Fruit fly (Drosophila melanogaster) whole organism, prepupa: Measurements from ENCODE around the gene CG17026.

ENCODE experiments used
- CG10631 ChIP-seq: fragments of 200-800 bp; sonication (Bioruptor generic); optimal IDR thresholded peaks from 2 replicates; lab custom pipeline; 2016; ENCODE audit warnings: missing biosample characterization, missing genetic modification characterization
- CG11294 ChIP-seq: fragments of 200-800 bp; sonication (Bioruptor generic); IDR thresholded peaks from 2 replicates; pipeline ENCODE4 v1.3.6; 2022; ENCODE audit warnings: missing biosample characterization, missing genetic modification characterization
- CG11762 ChIP-seq: fragments of 200-800 bp; sonication (Bioruptor generic); optimal IDR thresholded peaks from 3 replicates; lab custom pipeline; 2016; ENCODE audit warnings: missing biosample characterization, missing genetic modification characterization; ENCODE audit not compliant: insufficient read depth
- CG11902 ChIP-seq: fragments of 200-800 bp; sonication (Bioruptor generic); optimal IDR thresholded peaks from 3 replicates; lab custom pipeline; 2016; ENCODE audit warnings: missing biosample characterization, missing genetic modification characterization
- CG15336 ChIP-seq: fragments of 200-800 bp; sonication (Bioruptor generic); IDR thresholded peaks from 2 replicates; pipeline ENCODE4 v1.3.6; 2022; ENCODE audit warnings: missing biosample characterization, missing genetic modification characterization
- CG1621 ChIP-seq: fragments of 200-800 bp; sonication (Bioruptor generic); optimal IDR thresholded peaks from 3 replicates; lab custom pipeline; 2018; ENCODE audit warnings: missing biosample characterization, mild to moderate bottlenecking, missing genetic modification characterization
- CG16779 ChIP-seq: fragments of 200-800 bp; sonication (Bioruptor generic); optimal IDR thresholded peaks from 3 replicates; lab custom pipeline; 2017; ENCODE audit warnings: missing biosample characterization, mild to moderate bottlenecking, missing genetic modification characterization
- CG3032 ChIP-seq: fragments of 200-800 bp; optimal IDR thresholded peaks from 2 replicates; lab custom pipeline; 2019; ENCODE audit warnings: missing biosample characterization, mild to moderate bottlenecking, missing genetic modification characterization, moderate library complexity
- CG31627 ChIP-seq: fragments of 200-800 bp; sonication (Bioruptor generic); optimal IDR thresholded peaks from 3 replicates; lab custom pipeline; 2016; ENCODE audit warnings: missing biosample characterization, missing genetic modification characterization
- CG32006 ChIP-seq: fragments of 200-800 bp; sonication (Bioruptor generic); optimal IDR thresholded peaks from 3 replicates; lab custom pipeline; 2017; ENCODE audit warnings: missing biosample characterization, mild to moderate bottlenecking, missing genetic modification characterization
- CG34406 ChIP-seq: fragments of 200-800 bp; sonication (Bioruptor generic); optimal IDR thresholded peaks from 3 replicates; lab custom pipeline; 2016; ENCODE audit warnings: missing biosample characterization, missing genetic modification characterization
- CG3919 ChIP-seq: fragments of 200-800 bp; sonication (Bioruptor generic); optimal IDR thresholded peaks from 3 replicates; lab custom pipeline; 2016; ENCODE audit warnings: missing biosample characterization, missing genetic modification characterization
- CG6163 ChIP-seq: fragments of 200-800 bp; sonication (Bioruptor generic); IDR thresholded peaks from 3 replicates; pipeline ENCODE4 v1.3.6; 2022; ENCODE audit warnings: missing biosample characterization, missing genetic modification characterization
- CG6276 ChIP-seq: fragments of 200-800 bp; sonication (Bioruptor generic); optimal IDR thresholded peaks from 2 replicates; lab custom pipeline; 2017; ENCODE audit warnings: missing biosample characterization, mild to moderate bottlenecking, missing genetic modification characterization
- CG6854 ChIP-seq: fragments of 200-800 bp; sonication (Bioruptor generic); optimal IDR thresholded peaks from 2 replicates; lab custom pipeline; 2017; ENCODE audit warnings: missing biosample characterization, mild to moderate bottlenecking, missing genetic modification characterization
- CG8319 ChIP-seq: fragments of 200-800 bp; sonication (Bioruptor generic); optimal IDR thresholded peaks from 3 replicates; lab custom pipeline; 2016; ENCODE audit warnings: missing biosample characterization, missing genetic modification characterization
- CG8632 ChIP-seq: fragments of 200-800 bp; sonication (Bioruptor generic); optimal IDR thresholded peaks from 3 replicates; lab custom pipeline; 2016; ENCODE audit warnings: missing biosample characterization, missing genetic modification characterization
- CG9139 ChIP-seq: fragments of 200-800 bp; sonication (Bioruptor generic); optimal IDR thresholded peaks from 3 replicates; lab custom pipeline; 2017; ENCODE audit warnings: missing biosample characterization, mild to moderate bottlenecking, missing genetic modification characterization
- Eip75B ChIP-seq: fragments of 200-800 bp; sonication (Bioruptor generic); optimal IDR thresholded peaks from 3 replicates; lab custom pipeline; 2016; ENCODE audit warnings: missing biosample characterization, missing genetic modification characterization
- Eip78C ChIP-seq: fragments of 200-800 bp; sonication (Bioruptor generic); peaks from one replicate; lab custom pipeline; 2016; ENCODE audit warnings: missing biosample characterization, missing genetic modification characterization
- Ets21C ChIP-seq: fragments of 200-800 bp; sonication (Bioruptor generic); optimal IDR thresholded peaks from 3 replicates; lab custom pipeline; 2016; ENCODE audit warnings: missing biosample characterization, missing genetic modification characterization
- Ets96B ChIP-seq: fragments of 200-800 bp; optimal IDR thresholded peaks from 2 replicates; lab custom pipeline; 2019; ENCODE audit warnings: missing biosample characterization, mild to moderate bottlenecking, missing genetic modification characterization, moderate library complexity
- Gug ChIP-seq: fragments of 200-800 bp; sonication (Bioruptor generic); IDR thresholded peaks from 2 replicates; pipeline ENCODE4 v1.3.6; 2022; ENCODE audit warnings: missing biosample characterization, missing genetic modification characterization
- Hr38 ChIP-seq: sonication (Bioruptor generic); optimal IDR thresholded peaks from 2 replicates; lab custom pipeline; 2016; ENCODE audit warnings: missing biosample characterization, missing genetic modification characterization
- Hr39 ChIP-seq: fragments of 200-800 bp; sonication (Bioruptor generic); optimal IDR thresholded peaks from 2 replicates; lab custom pipeline; 2016; ENCODE audit warnings: missing biosample characterization, missing genetic modification characterization
- Hr4 ChIP-seq: fragments of 200-800 bp; sonication (Bioruptor generic); optimal IDR thresholded peaks from 3 replicates; lab custom pipeline; 2016; ENCODE audit warnings: missing biosample characterization, missing genetic modification characterization
- Lpt ChIP-seq: fragments of 200-800 bp; sonication (Bioruptor generic); optimal IDR thresholded peaks from 3 replicates; lab custom pipeline; 2016; ENCODE audit warnings: missing biosample characterization, missing genetic modification characterization
- Met ChIP-seq: fragments of 200-800 bp; sonication (Bioruptor generic); optimal IDR thresholded peaks from 3 replicates; lab custom pipeline; 2016; ENCODE audit warnings: missing biosample characterization, missing genetic modification characterization
- OdsH ChIP-seq: fragments of 200-800 bp; sonication (Bioruptor generic); optimal IDR thresholded peaks from 3 replicates; lab custom pipeline; 2016; ENCODE audit warnings: missing biosample characterization, missing genetic modification characterization
- Smox ChIP-seq: fragments of 200-800 bp; sonication (Bioruptor generic); optimal IDR thresholded peaks from 3 replicates; lab custom pipeline; 2016; ENCODE audit warnings: missing biosample characterization, missing genetic modification characterization
- Sox102F ChIP-seq: fragments of 200-800 bp; sonication (Bioruptor generic); optimal IDR thresholded peaks from 2 replicates; lab custom pipeline; 2016; ENCODE audit warnings: missing biosample characterization, mild to moderate bottlenecking, missing genetic modification characterization
- Sox14 ChIP-seq: fragments of 200-800 bp; sonication (Bioruptor generic); optimal IDR thresholded peaks from 3 replicates; lab custom pipeline; 2016; ENCODE audit warnings: missing biosample characterization, missing genetic modification characterization
- Sox15 ChIP-seq: fragments of 200-800 bp; sonication (Bioruptor generic); optimal IDR thresholded peaks from 3 replicates; lab custom pipeline; 2016; ENCODE audit warnings: missing biosample characterization, missing genetic modification characterization
- acj6 ChIP-seq: fragments of 200-800 bp; sonication (Bioruptor generic); optimal IDR thresholded peaks from 3 replicates; lab custom pipeline; 2016; ENCODE audit warnings: missing biosample characterization, missing genetic modification characterization
- cyc ChIP-seq: fragments of 200-800 bp; sonication (Bioruptor generic); optimal IDR thresholded peaks from 3 replicates; lab custom pipeline; 2016; ENCODE audit warnings: missing biosample characterization, missing genetic modification characterization
- dac ChIP-seq: fragments of 200-800 bp; sonication (Bioruptor generic); optimal IDR thresholded peaks from 2 replicates; lab custom pipeline; 2017; ENCODE audit warnings: missing biosample characterization, mild to moderate bottlenecking, missing genetic modification characterization
- dsx ChIP-seq: fragments of 200-800 bp; optimal IDR thresholded peaks from 3 replicates; lab custom pipeline; 2019; ENCODE audit warnings: missing biosample characterization, mild to moderate bottlenecking, missing genetic modification characterization, moderate library complexity; ENCODE audit not compliant: poor library complexity, severe bottlenecking
- eg ChIP-seq: fragments of 200-800 bp; sonication (Bioruptor generic); IDR thresholded peaks from 3 replicates; pipeline ENCODE4 v1.3.6; 2022; ENCODE audit warnings: missing biosample characterization, missing genetic modification characterization
- fd59A ChIP-seq: fragments of 200-800 bp; sonication (Bioruptor generic); optimal IDR thresholded peaks from 2 replicates; lab custom pipeline; 2017; ENCODE audit warnings: missing biosample characterization, mild to moderate bottlenecking, missing genetic modification characterization, missing genetic modification reagents
- fd85E ChIP-seq: fragments of 200-800 bp; sonication (Bioruptor generic); optimal IDR thresholded peaks from 3 replicates; lab custom pipeline; 2016; ENCODE audit warnings: missing biosample characterization, missing genetic modification characterization
- fkh ChIP-seq: fragments of 200-800 bp; sonication (Bioruptor generic); optimal IDR thresholded peaks from 3 replicates; lab custom pipeline; 2017; ENCODE audit warnings: missing biosample characterization, mild to moderate bottlenecking, missing genetic modification characterization, moderate library complexity
- lz ChIP-seq: fragments of 200-800 bp; sonication (Bioruptor generic); optimal IDR thresholded peaks from 3 replicates; lab custom pipeline; 2016; ENCODE audit warnings: missing biosample characterization, missing genetic modification characterization
- net ChIP-seq: fragments of 200-800 bp; sonication (Bioruptor generic); optimal IDR thresholded peaks from 3 replicates; lab custom pipeline; 2016; ENCODE audit warnings: missing biosample characterization, missing genetic modification characterization
- svp ChIP-seq: fragments of 200-800 bp; sonication (Bioruptor generic); peaks from one replicate; lab custom pipeline; 2016; ENCODE audit warnings: missing biosample characterization, missing genetic modification characterization
- topi ChIP-seq: fragments of 200-800 bp; sonication (Bioruptor generic); optimal IDR thresholded peaks from 3 replicates; lab custom pipeline; 2016; ENCODE audit warnings: missing biosample characterization, missing genetic modification characterization

The CG17026 gene

dm6 chr3L:16019144-16020006 lies 44.2 kb downstream of the CG17026 start (continued):
- peak; percentile 35 for TF ChIP-seq acj6 (GFP tag; lab: Kevin White, UChicago)
- TF ChIP-seq Sox14 (GFP tag; lab: Kevin White, UChicago), result peak; percentile 51
- TF ChIP-seq CG16779, result no peak
- no peak for TF ChIP-seq CG1621 (tag; lab: Kevin White, UChicago)
- TF ChIP-seq net (GFP tag; lab: Kevin White, UChicago), result no peak
- peak; percentile 13 for TF ChIP-seq CG6276 (GFP tag; lab: Kevin White, UChicago)
- peak; percentile 55 for TF ChIP-seq CG3919
- no peak for TF ChIP-seq dac (GFP tag; lab: Kevin White, UChicago)
- TF ChIP-seq Hr39 (GFP tag; lab: Kevin White, UChicago), result peak; percentile 62
- TF ChIP-seq dsx (GFP tag; lab: Kevin White, UChicago), result no peak
- peak; percentile 41 for TF ChIP-seq CG31627 (GFP tag; lab: Kevin White, UChicago)
- no peak for TF ChIP-seq fd85E
- TF ChIP-seq CG8632 (GFP tag; lab: Kevin White, UChicago), result no peak
- peak; percentile 84 for TF ChIP-seq Eip78C
- 0 out of 3 replicates have a peak, but pooled peaks have one; percentile 27 for TF ChIP-seq eg (GFP tag; lab: Robert Waterston, UW)
- no peak for TF ChIP-seq Sox15 (GFP tag; lab: Kevin White, UChicago)
- TF ChIP-seq Sox102F (GFP tag; lab: Kevin White, UChicago), result peak; percentile 38
- TF ChIP-seq lz (GFP tag; lab: Kevin White, UChicago), result peak; percentile 23
- peak; percentile 51 for TF ChIP-seq cyc (GFP tag; lab: Kevin White, UChicago)
- TF ChIP-seq CG11294 (GFP tag; lab: Robert Waterston, UW), result no peak
- TF ChIP-seq CG11762 (GFP tag; lab: Kevin White, UChicago), result no peak
- TF ChIP-seq Lpt (GFP tag; lab: Kevin White, UChicago), result no peak
- peak; percentile 89 for TF ChIP-seq svp (GFP tag; lab: Kevin White, UChicago)
- peak; percentile 4 for TF ChIP-seq CG10631
- TF ChIP-seq Smox, result peak; percentile 55
- peak; percentile 39 for TF ChIP-seq OdsH (GFP tag; lab: Kevin White, UChicago)
- no peak for TF ChIP-seq CG6854 (GFP tag; lab: Kevin White, UChicago)
- no peak for TF ChIP-seq Gug
- TF ChIP-seq, all 60 proteins: peak for 28

dm6 chr3L:16021064-16021683 lies 46.0 kb downstream of the CG17026 start:
- peak; percentile 71 for TF ChIP-seq svp (GFP tag; lab: Kevin White, UChicago)
- TF ChIP-seq Smox, result peak; percentile 50
- TF ChIP-seq Sox14 (GFP tag; lab: Kevin White, UChicago), result peak; percentile 42
- no peak for TF ChIP-seq CG6854 (GFP tag; lab: Kevin White, UChicago)
- peak; percentile 64 for TF ChIP-seq Sox102F (GFP tag; lab: Kevin White, UChicago)
- peak; percentile 26 for TF ChIP-seq CG34406 (GFP tag; lab: Kevin White, UChicago)
- no peak for TF ChIP-seq fkh (GFP tag; lab: Kevin White, UChicago)
- peak; percentile 48 for TF ChIP-seq Eip75B (GFP tag; lab: Kevin White, UChicago)
- peak; percentile 31 for TF ChIP-seq CG8319 (GFP tag; lab: Kevin White, UChicago)
- peak; percentile 43 for TF ChIP-seq topi (GFP tag; lab: Kevin White, UChicago)
- TF ChIP-seq fd59A (GFP tag; lab: Kevin White, UChicago), result no peak
- TF ChIP-seq CG11762 (GFP tag; lab: Kevin White, UChicago), result no peak
- peak; percentile 0 for TF ChIP-seq Sox15 (GFP tag; lab: Kevin White, UChicago)
- peak; percentile 56; the same call in 2 of the 3 replicates for TF ChIP-seq CG6163 (GFP tag; lab: Robert Waterston, UW)
- peak; percentile 26 for TF ChIP-seq CG3032 (tag; lab: Kevin White, UChicago)
- TF ChIP-seq acj6 (GFP tag; lab: Kevin White, UChicago), result peak; percentile 45
- peak; percentile 80 for TF ChIP-seq CG32006 (GFP tag; lab: Kevin White, UChicago)
- peak; percentile 70 for TF ChIP-seq Hr4 (GFP tag; lab: Kevin White, UChicago)
- TF ChIP-seq cyc (GFP tag; lab: Kevin White, UChicago), result peak; percentile 50
- no peak for TF ChIP-seq CG9139 (GFP tag; lab: Kevin White, UChicago)
- peak; percentile 35 for TF ChIP-seq lz (GFP tag; lab: Kevin White, UChicago)
- peak; percentile 53; the same call in 2 of the 3 replicates for TF ChIP-seq eg (GFP tag; lab: Robert Waterston, UW)
- TF ChIP-seq CG11294 (GFP tag; lab: Robert Waterston, UW), result no peak
- peak; percentile 32 for TF ChIP-seq dsx (GFP tag; lab: Kevin White, UChicago)
- no peak for TF ChIP-seq Hr38
- TF ChIP-seq CG15336 (GFP tag; lab: Robert Waterston, UW), result peak; percentile 36; the same call in 1 of the 2 replicates
- TF ChIP-seq CG10631, result peak; percentile 21
- no peak for TF ChIP-seq CG11902 (GFP tag; lab: Kevin White, UChicago)
- TF ChIP-seq CG6276 (GFP tag; lab: Kevin White, UChicago), result peak; percentile 48
- peak; percentile 46 for TF ChIP-seq Ets96B (tag; lab: Kevin White, UChicago)
- TF ChIP-seq Ets21C (GFP tag; lab: Kevin White, UChicago), result no peak
- peak; percentile 50 for TF ChIP-seq Met
